Worm (Caenorhabditis elegans) whole organism, late embryonic: ENCODE results near the gene Y53F4B.39.

Experiments
- K09A11.1 ChIP-seq: sonication (generic microtip); optimal IDR thresholded peaks from 2 replicates; lab custom pipeline; 2017; ENCODE audit warnings: antibody characterized with exemption, mild to moderate bottlenecking, missing genetic modification characterization, missing compliant biosample characterization; ENCODE audit not compliant: insufficient read depth
- ahr-1 ChIP-seq: sonication (generic microtip); optimal IDR thresholded peaks from 2 replicates; lab custom pipeline; 2016; ENCODE audit warnings: missing genetic modification characterization, missing compliant biosample characterization
- ama-1 ChIP-seq: fragments of 150-350 bp; optimal IDR thresholded peaks from 2 replicates; lab custom pipeline; 2014
- ceh-14 ChIP-seq: sonication (generic microtip); optimal IDR thresholded peaks from 2 replicates; lab custom pipeline; 2016; ENCODE audit warnings: missing genotype, missing genetic modification characterization, missing compliant biosample characterization
- ceh-18 ChIP-seq: sonication (generic microtip); optimal IDR thresholded peaks from 2 replicates; lab custom pipeline; 2016; ENCODE audit warnings: missing genetic modification characterization, missing compliant biosample characterization
- ceh-2 ChIP-seq: sonication (generic microtip); optimal IDR thresholded peaks from 2 replicates; lab custom pipeline; 2016; ENCODE audit warnings: missing genotype, missing genetic modification characterization, missing compliant biosample characterization
- ceh-24 ChIP-seq: sonication (generic microtip); optimal IDR thresholded peaks from 2 replicates; lab custom pipeline; 2016; ENCODE audit warnings: mild to moderate bottlenecking, missing genetic modification characterization, missing compliant biosample characterization
- ceh-30 ChIP-seq: fragments of 150-350 bp; optimal IDR thresholded peaks from 2 replicates; lab custom pipeline; 2014; ENCODE audit warnings: missing biosample characterization, missing genetic modification characterization
- ceh-31 ChIP-seq: sonication (generic microtip); optimal IDR thresholded peaks from 2 replicates; lab custom pipeline; 2016; ENCODE audit warnings: missing genetic modification characterization, missing compliant biosample characterization
- ceh-34 ChIP-seq: sonication (generic microtip); optimal IDR thresholded peaks from 2 replicates; lab custom pipeline; 2016; ENCODE audit warnings: mild to moderate bottlenecking, missing genetic modification characterization, missing compliant biosample characterization
- ceh-48 ChIP-seq: sonication (generic microtip); optimal IDR thresholded peaks from 2 replicates; lab custom pipeline; 2016; ENCODE audit warnings: missing genetic modification characterization, inconsistent platforms, missing compliant biosample characterization
- ceh-6 ChIP-seq: fragments of 200-800 bp; sonication (Bioruptor generic); optimal IDR thresholded peaks from 2 replicates; lab custom pipeline; 2018; ENCODE audit warnings: mild to moderate bottlenecking, missing genetic modification characterization, missing compliant biosample characterization
- ceh-9 ChIP-seq: sonication (generic microtip); optimal IDR thresholded peaks from 2 replicates; lab custom pipeline; 2016; ENCODE audit warnings: mild to moderate bottlenecking, missing genetic modification characterization, inconsistent platforms, missing compliant biosample characterization
- che-1 ChIP-seq: sonication (generic microtip); optimal IDR thresholded peaks from 2 replicates; lab custom pipeline; 2016; ENCODE audit warnings: mild to moderate bottlenecking, missing genetic modification characterization, missing compliant biosample characterization
- dve-1 ChIP-seq: sonication (generic microtip); optimal IDR thresholded peaks from 2 replicates; lab custom pipeline; 2017; ENCODE audit warnings: antibody characterized with exemption, mild to moderate bottlenecking, missing genetic modification characterization, missing compliant biosample characterization
- elt-2 ChIP-seq: sonication (generic microtip); optimal IDR thresholded peaks from 2 replicates; lab custom pipeline; 2016; ENCODE audit warnings: missing genetic modification reagents, missing genetic modification characterization, missing compliant biosample characterization
- elt-4 ChIP-seq: sonication (generic microtip); optimal IDR thresholded peaks from 2 replicates; lab custom pipeline; 2016; ENCODE audit warnings: missing genetic modification characterization, missing compliant biosample characterization
- eyg-1 ChIP-seq: sonication (generic microtip); optimal IDR thresholded peaks from 2 replicates; lab custom pipeline; 2016; ENCODE audit warnings: missing genotype, missing genetic modification characterization, missing compliant biosample characterization
- fax-1 ChIP-seq: sonication (generic microtip); optimal IDR thresholded peaks from 2 replicates; lab custom pipeline; 2016; ENCODE audit warnings: missing genotype, missing genetic modification characterization, missing compliant biosample characterization
- fkh-10 ChIP-seq: fragments of 150-350 bp; optimal IDR thresholded peaks from 2 replicates; lab custom pipeline; 2014; ENCODE audit warnings: missing biosample characterization, missing genetic modification reagents, missing genetic modification characterization
- fkh-6 ChIP-seq: sonication (generic microtip); optimal IDR thresholded peaks from 2 replicates; lab custom pipeline; 2016; ENCODE audit warnings: missing genetic modification characterization, missing compliant biosample characterization
- hlh-13 ChIP-seq: fragments of 200-800 bp; sonication (Bioruptor generic); optimal IDR thresholded peaks from 2 replicates; lab custom pipeline; 2018; ENCODE audit warnings: mild to moderate bottlenecking, missing genetic modification characterization, missing compliant biosample characterization
- lin-11 ChIP-seq: fragments of 200-800 bp; sonication (Bioruptor generic); optimal IDR thresholded peaks from 2 replicates; lab custom pipeline; 2018; ENCODE audit warnings: mild to moderate bottlenecking, missing genetic modification characterization, missing compliant biosample characterization
- mec-3 ChIP-seq: sonication (generic microtip); optimal IDR thresholded peaks from 2 replicates; lab custom pipeline; 2016; ENCODE audit warnings: borderline replicate concordance, missing genetic modification characterization, missing compliant biosample characterization
- nfya-1 ChIP-seq: sonication (generic microtip); optimal IDR thresholded peaks from 2 replicates; lab custom pipeline; 2017; ENCODE audit warnings: missing genetic modification characterization, mild to moderate bottlenecking, missing compliant biosample characterization, antibody characterized with exemption, moderate library complexity
- nhr-11 ChIP-seq: fragments of 150-350 bp; optimal IDR thresholded peaks from 2 replicates; lab custom pipeline; 2014; ENCODE audit warnings: missing biosample characterization, missing genetic modification characterization
- npax-4 ChIP-seq: sonication (generic microtip); optimal IDR thresholded peaks from 2 replicates; lab custom pipeline; 2016; ENCODE audit warnings: missing genetic modification characterization, missing compliant biosample characterization
- odd-2 ChIP-seq: sonication (generic microtip); optimal IDR thresholded peaks from 2 replicates; lab custom pipeline; 2017; ENCODE audit warnings: antibody characterized with exemption, mild to moderate bottlenecking, missing genetic modification characterization, missing compliant biosample characterization
- pag-3 ChIP-seq: sonication (generic microtip); optimal IDR thresholded peaks from 2 replicates; lab custom pipeline; 2016; ENCODE audit warnings: missing compliant biosample characterization, missing genetic modification characterization, borderline replicate concordance
- pat-9 ChIP-seq: fragments of 200-800 bp; sonication (Bioruptor generic); optimal IDR thresholded peaks from 2 replicates; lab custom pipeline; 2018; ENCODE audit warnings: mild to moderate bottlenecking, missing genetic modification characterization, moderate library complexity, missing compliant biosample characterization
- pax-1 ChIP-seq: fragments of 150-350 bp; optimal IDR thresholded peaks from 2 replicates; lab custom pipeline; 2014; ENCODE audit warnings: missing biosample characterization, missing genetic modification characterization
- pha-2 ChIP-seq: sonication (generic microtip); optimal IDR thresholded peaks from 2 replicates; lab custom pipeline; 2017; ENCODE audit warnings: mild to moderate bottlenecking, missing genetic modification characterization, missing compliant biosample characterization
- pha-4 ChIP-seq: fragments of 150-350 bp; optimal IDR thresholded peaks from 2 replicates; lab custom pipeline; 2018; ENCODE audit warnings: missing biosample characterization, missing genetic modification reagents, missing genetic modification characterization
- pros-1 ChIP-seq: fragments of 150-350 bp; optimal IDR thresholded peaks from 2 replicates; lab custom pipeline; 2014; ENCODE audit warnings: missing biosample characterization, missing genetic modification reagents, missing genetic modification characterization
- rnt-1 ChIP-seq: sonication (generic microtip); optimal IDR thresholded peaks from 2 replicates; lab custom pipeline; 2016; ENCODE audit warnings: missing genetic modification characterization, missing compliant biosample characterization
- sox-2 ChIP-seq: fragments of 200-800 bp; sonication (Bioruptor generic); IDR thresholded peaks from 2 replicates; pipeline ENCODE4 v1.3.6; 2022; ENCODE audit warnings: missing genetic modification reagents, missing genetic modification characterization, missing compliant biosample characterization
- syd-9 ChIP-seq: sonication (generic microtip); optimal IDR thresholded peaks from 2 replicates; lab custom pipeline; 2016; ENCODE audit warnings: mild to moderate bottlenecking, missing genetic modification characterization, moderate library complexity, missing compliant biosample characterization
- tbx-2 ChIP-seq: sonication (generic microtip); optimal IDR thresholded peaks from 2 replicates; lab custom pipeline; 2016; ENCODE audit warnings: missing genetic modification characterization, missing compliant biosample characterization
- ttx-3 ChIP-seq: sonication (generic microtip); optimal IDR thresholded peaks from 2 replicates; lab custom pipeline; 2016; ENCODE audit warnings: missing genetic modification reagents, missing genetic modification characterization, missing compliant biosample characterization
- unc-42 ChIP-seq: sonication (generic microtip); optimal IDR thresholded peaks from 2 replicates; lab custom pipeline; 2016; ENCODE audit warnings: missing genotype, missing genetic modification characterization, missing compliant biosample characterization
- unc-86 ChIP-seq: sonication (generic microtip); optimal IDR thresholded peaks from 2 replicates; lab custom pipeline; 2016; ENCODE audit warnings: missing genetic modification characterization, missing compliant biosample characterization
- ztf-16 ChIP-seq: sonication (generic microtip); optimal IDR thresholded peaks from 2 replicates; lab custom pipeline; 2017; ENCODE audit warnings: missing genetic modification characterization, missing compliant biosample characterization

Gene Y53F4B.39

ce11 chrII:15089086-15089895 lies 20.7 kb upstream of the Y53F4B.39 start (continued):
- no peak for TF ChIP-seq ceh-18
- TF ChIP-seq unc-42 (tag; lab: Kevin White, UChicago), result peak; percentile 52
- peak; percentile 43 for TF ChIP-seq rnt-1
- TF ChIP-seq, all 69 proteins: peak for 19

- TF ChIP-seq ceh-48 (tag; lab: Kevin White, UChicago) (no peak), K09A11.1 (no peak), npax-4 (tag; lab: Kevin White, UChicago) (no peak), ttx-3 (tag; lab: Kevin White, UChicago) (no peak), fkh-10 (GFP tag; lab: Kevin White, UChicago) (no peak), ceh-30 (tag; lab: Kevin White, UChicago) (no peak), sox-2 (GFP tag; lab: Robert Waterston, UW) (no peak), unc-86 (tag; lab: Kevin White, UChicago) (no peak), elt-4 (tag; lab: Kevin White, UChicago) (no peak), lin-11 (tag; lab: Kevin White, UChicago) (no peak), dve-1 (no peak), syd-9 (tag; lab: Kevin White, UChicago) (no peak), ztf-16 (no peak), ahr-1 (tag; lab: Kevin White, UChicago) (no peak), elt-2 (tag; lab: Kevin White, UChicago) (no peak)
Measured at ce11 chrII:15089896-15090230, 20.1 kb upstream of the Y53F4B.39 start, which contains the start of gene Y53F4B.21. Gene Y53F4B.21, plus strand, starts transcription at chrII:15090180.

DNA sequence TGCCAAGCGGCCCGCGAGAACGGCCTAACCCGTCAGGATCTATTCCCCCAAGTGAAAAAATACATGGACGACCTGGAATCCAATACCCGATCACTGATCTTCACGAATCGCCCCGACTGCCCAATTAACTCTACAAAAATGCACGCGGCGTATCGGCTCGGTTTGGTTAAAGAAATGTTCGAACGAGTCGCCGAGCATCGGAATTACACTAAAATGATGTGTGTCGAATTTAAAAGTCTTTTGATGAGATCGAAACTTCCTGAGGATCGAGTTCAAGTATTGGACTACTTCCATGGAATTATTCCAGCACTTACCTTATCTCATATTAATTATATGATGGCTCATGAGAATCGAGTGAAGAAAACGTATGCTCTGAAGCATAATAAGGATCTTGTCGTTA lies 2.8 kb upstream of the Y53F4B.39 start:
- no peak for TF ChIP-seq che-1 (tag; lab: Kevin White, UChicago)

- TF ChIP-seq unc-42 (tag; lab: Kevin White, UChicago) (no peak), elt-2 (tag; lab: Kevin White, UChicago) (peak; percentile 21), ceh-6 (GFP tag; lab: Kevin White, UChicago) (no peak), pat-9 (tag; lab: Kevin White, UChicago) (no peak), mec-3 (tag; lab: Kevin White, UChicago) (no peak), pha-2 (no peak)
- TF ChIP-seq, all 69 proteins: peak for 1
Measured at ce11 chrII:15111352-15111751, 1.4 kb downstream of the Y53F4B.39 start.

DNA sequence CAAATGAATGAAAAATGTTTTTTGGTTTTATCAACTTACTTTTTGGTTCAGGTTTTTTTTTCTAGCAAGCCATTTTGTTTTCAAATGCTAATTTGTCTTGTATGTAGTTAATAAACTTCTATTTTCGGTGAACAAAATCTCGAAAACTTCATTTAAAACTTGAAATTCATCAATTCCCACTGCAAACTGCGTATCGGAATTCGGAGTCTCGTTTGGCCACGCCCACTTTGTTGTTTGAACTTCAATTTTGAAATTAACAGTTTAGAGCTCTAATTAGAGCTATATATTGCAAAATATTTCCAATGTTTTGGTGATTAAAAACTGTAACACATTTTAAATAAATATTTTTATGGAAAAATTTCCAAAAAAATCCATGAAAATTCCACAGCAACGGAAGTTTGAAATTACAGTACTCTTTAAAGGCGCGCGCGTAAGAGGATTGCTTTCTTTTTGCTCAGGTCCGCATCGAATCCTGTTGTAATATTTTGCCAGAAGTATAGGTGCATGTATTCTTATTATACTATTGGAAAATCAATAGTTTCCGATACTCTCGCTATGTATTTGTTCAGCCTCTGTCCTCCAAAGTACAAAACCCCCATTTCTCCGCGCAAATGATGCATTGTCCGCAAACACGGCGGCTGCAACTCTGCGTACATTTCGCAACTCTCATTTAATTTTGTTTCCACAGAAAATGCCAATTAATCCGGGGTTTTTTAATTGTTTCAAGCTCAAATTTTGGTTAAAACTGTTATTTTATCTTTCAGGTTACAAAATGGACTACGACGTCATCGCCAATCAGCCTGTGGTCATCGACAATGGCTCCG lies 9.8 kb downstream of the Y53F4B.39 start, which contains the start of gene arp-1:
Gene arp-1, plus strand, starts transcription at position 765 of the 824 bp plus-strand sequence.
- TF ChIP-seq nhr-11 (tag; lab: Kevin White, UChicago) (no peak), pag-3 (tag; lab: Kevin White, UChicago) (no peak), ceh-9 (tag; lab: Kevin White, UChicago) (no peak), pax-1 (no peak), ceh-34 (tag; lab: Kevin White, UChicago) (peak; percentile 3), ceh-6 (GFP tag; lab: Kevin White, UChicago) (no peak), ceh-48 (tag; lab: Kevin White, UChicago) (peak; percentile 8), nfya-1 (tag; lab: Kevin White, UChicago) (peak; percentile 39), ama-1 (lab: Kevin White, UChicago) (no peak), ceh-2 (tag; lab: Kevin White, UChicago) (no peak), fkh-10 (GFP tag; lab: Kevin White, UChicago) (no peak), odd-2 (tag; lab: Kevin White, UChicago) (no peak), fax-1 (tag; lab: Kevin White, UChicago) (no peak), pros-1 (tag; lab: Kevin White, UChicago) (no peak), K09A11.1 (no peak), tbx-2 (tag; lab: Kevin White, UChicago) (no peak), ceh-31 (tag; lab: Kevin White, UChicago) (peak; percentile 45), sox-2 (GFP tag; lab: Robert Waterston, UW) (no peak), fkh-6 (tag; lab: Kevin White, UChicago) (no peak), hlh-13 (GFP tag; lab: Kevin White, UChicago) (no peak), pha-2 (peak; percentile 4), eyg-1 (tag; lab: Kevin White, UChicago) (no peak), pha-4 (tag; lab: Kevin White, UChicago) (no peak), ceh-14 (tag; lab: Kevin White, UChicago) (peak; percentile 10), ceh-24 (no peak)
